Worm (Caenorhabditis elegans) whole organism, L1 larva: ENCODE data around the gene dcn-1.

Experiments
- C16A3.4 ChIP-seq: fragments of 150-350 bp; optimal IDR thresholded peaks from 2 replicates; lab custom pipeline; 2014; ENCODE audit warnings: missing biosample characterization, missing genetic modification characterization
- ama-1 ChIP-seq: fragments of 150-350 bp; optimal IDR thresholded peaks from 2 replicates; lab custom pipeline; 2014
- blmp-1 ChIP-seq: fragments of 150-350 bp; optimal IDR thresholded peaks from 2 replicates; lab custom pipeline; 2014; ENCODE audit warnings: missing biosample characterization, missing genetic modification characterization
- ceh-63 ChIP-seq: fragments of 200-800 bp; sonication (Bioruptor generic); optimal IDR thresholded peaks from 2 replicates; lab custom pipeline; 2018; ENCODE audit warnings: mild to moderate bottlenecking, missing genetic modification characterization, missing compliant biosample characterization
- ceh-8 ChIP-seq: fragments of 200-800 bp; sonication (Bioruptor generic); optimal IDR thresholded peaks from 2 replicates; lab custom pipeline; 2018; ENCODE audit warnings: mild to moderate bottlenecking, missing genetic modification characterization, moderate library complexity, missing compliant biosample characterization
- ceh-90 ChIP-seq: sonication (generic microtip); optimal IDR thresholded peaks from 2 replicates; lab custom pipeline; 2016; ENCODE audit warnings: missing genetic modification characterization, missing compliant biosample characterization
- ces-1 ChIP-seq: fragments of 150-350 bp; optimal IDR thresholded peaks from 2 replicates; lab custom pipeline; 2014; ENCODE audit warnings: missing biosample characterization, missing genetic modification reagents, missing genetic modification characterization
- dpl-1 ChIP-seq, 3 experiments: fragments of 150-350 bp in 2 of 3; sonication (generic microtip) in 1 of 3; optimal IDR thresholded peaks; 2 replicates each; lab custom pipeline; 2014 to 2017; ENCODE audit warnings: missing biosample characterization in 3 of 3, missing genetic modification characterization in 3 of 3, missing genetic modification reagents in 3 of 3
- dsc-1 ChIP-seq: sonication (generic microtip); optimal IDR thresholded peaks from 2 replicates; lab custom pipeline; 2016; ENCODE audit warnings: mild to moderate bottlenecking, missing genetic modification characterization, missing compliant biosample characterization
- efl-1 ChIP-seq, 4 experiments: fragments of 150-350 bp; optimal IDR thresholded peaks in 3 of 4; peaks in 1 of 4; 1 replicate in 1 of 4; 2 replicates in 3 of 4; lab custom pipeline; 2014; ENCODE audit warnings: missing biosample characterization in 2 of 4, missing genetic modification characterization in 2 of 4, missing genetic modification reagents in 2 of 4
- efl-3 ChIP-seq: fragments of 200-800 bp; sonication (Bioruptor generic); optimal IDR thresholded peaks from 2 replicates; lab custom pipeline; 2018; ENCODE audit warnings: mild to moderate bottlenecking, missing genetic modification characterization, missing compliant biosample characterization
- egl-27 ChIP-seq, 2 experiments: fragments of 150-350 bp in 1 of 2; sonication (generic microtip); optimal IDR thresholded peaks; 3 replicates each; lab custom pipeline; 2017 to 2018; ENCODE audit warnings: missing biosample characterization in 2 of 2, missing genetic modification characterization in 2 of 2, missing genetic modification reagents in 2 of 2
- ets-5 ChIP-seq: fragments of 200-800 bp; sonication (Bioruptor generic); IDR thresholded peaks from 2 replicates; pipeline ENCODE4 v1.3.6; 2022; ENCODE audit warnings: missing genetic modification characterization, missing compliant biosample characterization
- fkh-4 ChIP-seq: sonication (generic microtip); optimal IDR thresholded peaks from 2 replicates; lab custom pipeline; 2016; ENCODE audit warnings: missing compliant biosample characterization, missing genetic modification characterization, borderline replicate concordance
- fkh-8 ChIP-seq: sonication (generic microtip); optimal IDR thresholded peaks from 2 replicates; lab custom pipeline; 2016; ENCODE audit warnings: mild to moderate bottlenecking, missing genetic modification characterization, missing compliant biosample characterization
- fos-1 ChIP-seq: fragments of 150-350 bp; optimal IDR thresholded peaks from 2 replicates; lab custom pipeline; 2014; ENCODE audit warnings: missing biosample characterization, missing genetic modification characterization
- grh-1 ChIP-seq: fragments of 200-800 bp; sonication (Bioruptor generic); IDR thresholded peaks from 2 replicates; pipeline ENCODE4 v1.3.6; 2022; ENCODE audit warnings: missing genetic modification reagents, missing genetic modification characterization, missing compliant biosample characterization
- hlh-17 ChIP-seq: fragments of 200-800 bp; sonication (Bioruptor generic); optimal IDR thresholded peaks from 2 replicates; lab custom pipeline; 2018; ENCODE audit warnings: missing genetic modification characterization, mild to moderate bottlenecking, missing compliant biosample characterization, moderate library complexity, borderline replicate concordance
- hpl-2 ChIP-seq: fragments of 150-350 bp; optimal IDR thresholded peaks from 2 replicates; lab custom pipeline; 2014; ENCODE audit warnings: missing biosample characterization, missing genetic modification reagents, missing genetic modification characterization
- irx-1 ChIP-seq: sonication (generic microtip); optimal IDR thresholded peaks from 2 replicates; lab custom pipeline; 2016; ENCODE audit warnings: missing genetic modification characterization, missing compliant biosample characterization
- isw-1 ChIP-seq: fragments of 200-800 bp; sonication (Bioruptor generic); IDR thresholded peaks from 2 replicates; pipeline ENCODE4 v1.3.6; 2022; ENCODE audit warnings: missing genetic modification characterization, missing compliant biosample characterization
- jun-1 ChIP-seq: fragments of 150-350 bp; optimal IDR thresholded peaks from 2 replicates; lab custom pipeline; 2014; ENCODE audit warnings: missing biosample characterization, missing genetic modification reagents, missing genetic modification characterization
- lin-13 ChIP-seq: fragments of 150-350 bp; optimal IDR thresholded peaks from 2 replicates; lab custom pipeline; 2014; ENCODE audit warnings: missing biosample characterization, missing genetic modification reagents, missing genetic modification characterization
- lin-14 ChIP-seq: fragments of 200-800 bp; sonication (Bioruptor generic); optimal IDR thresholded peaks from 2 replicates; lab custom pipeline; 2018; ENCODE audit warnings: mild to moderate bottlenecking, missing genetic modification characterization, moderate library complexity, missing compliant biosample characterization
- lin-15B ChIP-seq: fragments of 150-350 bp; sonication (generic microtip); optimal IDR thresholded peaks from 3 replicates; lab custom pipeline; 2014; ENCODE audit warnings: missing biosample characterization, missing genetic modification characterization
- lin-35 ChIP-seq, 2 experiments: fragments of 150-350 bp; optimal IDR thresholded peaks; 2 replicates each; lab custom pipeline; 2014; ENCODE audit warnings: missing biosample characterization in 2 of 2, missing genetic modification characterization in 2 of 2, missing genetic modification reagents in 2 of 2
- lir-3 ChIP-seq: sonication (generic microtip); optimal IDR thresholded peaks from 2 replicates; lab custom pipeline; 2016; ENCODE audit warnings: mild to moderate bottlenecking, missing genetic modification characterization, moderate library complexity, missing compliant biosample characterization; ENCODE audit not compliant: poor library complexity
- lsy-2 ChIP-seq, 2 experiments: fragments of 150-350 bp; optimal IDR thresholded peaks; 2 replicates each; lab custom pipeline; 2014; ENCODE audit warnings: missing biosample characterization in 2 of 2, missing genetic modification characterization in 2 of 2
- mef-2 ChIP-seq: fragments of 150-350 bp; optimal IDR thresholded peaks from 2 replicates; lab custom pipeline; 2014; ENCODE audit warnings: missing biosample characterization, missing genetic modification characterization
- mep-1 ChIP-seq: fragments of 150-350 bp; optimal IDR thresholded peaks from 2 replicates; lab custom pipeline; 2014; ENCODE audit warnings: missing biosample characterization, missing genetic modification characterization
- nhr-11 ChIP-seq: fragments of 150-350 bp; optimal IDR thresholded peaks from 2 replicates; lab custom pipeline; 2014; ENCODE audit warnings: missing biosample characterization, missing genetic modification characterization
- nhr-12 ChIP-seq: sonication (generic microtip); optimal IDR thresholded peaks from 2 replicates; lab custom pipeline; 2017; ENCODE audit warnings: missing biosample characterization, missing genetic modification characterization
- nhr-237 ChIP-seq: fragments of 150-350 bp; optimal IDR thresholded peaks from 2 replicates; lab custom pipeline; 2014; ENCODE audit warnings: missing biosample characterization, missing genetic modification characterization
- nhr-71 ChIP-seq: sonication (generic microtip); optimal IDR thresholded peaks from 2 replicates; lab custom pipeline; 2016; ENCODE audit warnings: mild to moderate bottlenecking, missing genetic modification characterization, moderate library complexity, missing compliant biosample characterization
- nhr-76 ChIP-seq: sonication (generic microtip); optimal IDR thresholded peaks from 2 replicates; lab custom pipeline; 2017; ENCODE audit warnings: missing biosample characterization, missing genetic modification characterization
- nhr-85 ChIP-seq: sonication (generic microtip); peaks from one replicate; lab custom pipeline; 2016; ENCODE audit warnings: missing genetic modification characterization, inconsistent platforms, missing compliant biosample characterization
- pqm-1 ChIP-seq: sonication (generic microtip); optimal IDR thresholded peaks from 3 replicates; lab custom pipeline; 2017; ENCODE audit warnings: missing biosample characterization, missing genetic modification characterization
- rnt-1 ChIP-seq: sonication (generic microtip); optimal IDR thresholded peaks from 2 replicates; lab custom pipeline; 2016; ENCODE audit warnings: mild to moderate bottlenecking, missing genetic modification characterization, moderate library complexity, missing compliant biosample characterization
- sox-4 ChIP-seq: sonication (generic microtip); optimal IDR thresholded peaks from 2 replicates; lab custom pipeline; 2016; ENCODE audit warnings: missing genetic modification characterization, missing compliant biosample characterization
- sptf-1 ChIP-seq: fragments of 150-350 bp; optimal IDR thresholded peaks from 2 replicates; lab custom pipeline; 2014; ENCODE audit warnings: missing biosample characterization, missing genetic modification characterization
- swsn-7 ChIP-seq: sonication (generic microtip); optimal IDR thresholded peaks from 2 replicates; lab custom pipeline; 2016; ENCODE audit warnings: missing genetic modification characterization, missing compliant biosample characterization
- tbx-2 ChIP-seq: sonication (generic microtip); optimal IDR thresholded peaks from 2 replicates; lab custom pipeline; 2016; ENCODE audit warnings: missing genetic modification characterization, missing compliant biosample characterization
- unc-98 ChIP-seq: fragments of 200-800 bp; sonication (Bioruptor generic); IDR thresholded peaks from 2 replicates; pipeline ENCODE4 v1.3.6; 2022; ENCODE audit warnings: missing genetic modification characterization, missing compliant biosample characterization
- xbp-1 ChIP-seq: sonication (generic microtip); optimal IDR thresholded peaks from 2 replicates; lab custom pipeline; 2016; ENCODE audit warnings: missing genetic modification characterization, missing compliant biosample characterization
- zag-1 ChIP-seq: fragments of 150-350 bp; optimal IDR thresholded peaks from 2 replicates; lab custom pipeline; 2014; ENCODE audit warnings: missing biosample characterization, missing genetic modification characterization
- ztf-11 ChIP-seq, 2 experiments: sonication (generic microtip); optimal IDR thresholded peaks; 2 replicates each; lab custom pipeline; 2016 to 2017; ENCODE audit warnings: missing genetic modification characterization in 2 of 2, missing biosample characterization in 1 of 2, missing compliant biosample characterization in 1 of 2
- ztf-4 ChIP-seq: fragments of 150-350 bp; optimal IDR thresholded peaks from 2 replicates; lab custom pipeline; 2014; ENCODE audit warnings: missing biosample characterization, missing genetic modification characterization

dcn-1 gene

ce11 chrIII:4271059-4271458 lies 42.7 kb upstream of the dcn-1 start:
- TF ChIP-seq isw-1 (GFP tag; lab: Robert Waterston, UW) (no peak), lin-35 (GFP tag; optimal IDR thresholded peaks at IDR 0.05; lab: Kevin White, UChicago) (no peak), mep-1 (tag; lab: Kevin White, UChicago) (no peak), lin-15B (tag; lab: Kevin White, UChicago) (no peak)

- TF ChIP-seq jun-1 (tag; lab: Kevin White, UChicago) (no peak), grh-1 (GFP tag; lab: Robert Waterston, UW) (no peak), efl-3 (no peak), ztf-4 (tag; lab: Kevin White, UChicago) (no peak), sox-4 (tag; lab: Kevin White, UChicago) (no peak), fkh-4 (tag; lab: Kevin White, UChicago) (no peak), fkh-8 (tag; lab: Kevin White, UChicago) (no peak), ceh-8 (no peak)
Observed at ce11 chrIII:4272864-4273263, 40.8 kb upstream of the dcn-1 start.

ce11 chrIII:4274524-4274923 lies 39.2 kb upstream of the dcn-1 start:
- TF ChIP-seq zag-1 (no peak), ceh-90 (tag; lab: Kevin White, UChicago) (no peak), efl-3 (no peak), fos-1 (tag; lab: Kevin White, UChicago) (no peak), lin-15B (tag; lab: Kevin White, UChicago) (no peak), swsn-7 (no peak), unc-98 (no peak), efl-1 (optimal IDR thresholded peaks at IDR 0.05; lab: Kevin White, UChicago) (no peak), efl-1 (GFP tag; optimal IDR thresholded peaks at IDR 0.05 in 1 of 2; lab: Kevin White, UChicago) (peak in 1 of 2 experiments; percentile 49), nhr-11 (no peak), lin-14 (peak; percentile 12), C16A3.4 (no peak), mef-2 (no peak), ama-1 (lab: Kevin White, UChicago) (no peak)
- TF ChIP-seq, all 84 proteins: peak for 2

- TF ChIP-seq efl-1 (optimal IDR thresholded peaks at IDR 0.05; lab: Kevin White, UChicago) = peak in 1 of 2 experiments; percentile 38
- TF ChIP-seq efl-1 (GFP tag; optimal IDR thresholded peaks at IDR 0.05 in 1 of 2; lab: Kevin White, UChicago) = peak; percentile 54 to 96
- TF ChIP-seq nhr-71 (tag; lab: Kevin White, UChicago) = no peak
- TF ChIP-seq hpl-2 (GFP tag; lab: Kevin White, UChicago) = no peak
- TF ChIP-seq ama-1 (lab: Kevin White, UChicago) = no peak
- no peak for TF ChIP-seq nhr-237
- no peak for TF ChIP-seq rnt-1 (tag; lab: Kevin White, UChicago)
- TF ChIP-seq ztf-11 (tag; optimal IDR thresholded peaks at IDR 0.05; lab: Kevin White, UChicago) = no peak
- no peak for TF ChIP-seq egl-27 (tag; optimal IDR thresholded peaks at IDR 0.05; lab: Kevin White, UChicago)
- TF ChIP-seq ceh-90 (tag; lab: Kevin White, UChicago) = no peak
- peak; percentile 31 for TF ChIP-seq nhr-85
- no peak for TF ChIP-seq lir-3 (tag; lab: Kevin White, UChicago)
- TF ChIP-seq nhr-12 (tag; lab: Kevin White, UChicago) = no peak
- TF ChIP-seq sptf-1 (tag; lab: Kevin White, UChicago) = no peak
- no peak for TF ChIP-seq nhr-76 (tag; lab: Kevin White, UChicago)
- TF ChIP-seq pqm-1 (tag; lab: Kevin White, UChicago) = no peak
- TF ChIP-seq lin-35 (GFP tag; optimal IDR thresholded peaks at IDR 0.05; lab: Kevin White, UChicago) = no peak
- peak; percentile 47 for TF ChIP-seq xbp-1 (tag; lab: Kevin White, UChicago)
- peak in 1 of 2 experiments; percentile 14 for TF ChIP-seq lsy-2 (tag; optimal IDR thresholded peaks at IDR 0.05; lab: Kevin White, UChicago)
- TF ChIP-seq mep-1 (tag; lab: Kevin White, UChicago) = no peak
- no peak for TF ChIP-seq lin-13 (GFP tag; lab: Kevin White, UChicago)
- TF ChIP-seq ceh-63 = no peak
- no peak for TF ChIP-seq ets-5
- no peak for TF ChIP-seq zag-1
- TF ChIP-seq ces-1 (GFP tag; lab: Kevin White, UChicago) = no peak
- TF ChIP-seq lin-14 = no peak
- no peak for TF ChIP-seq irx-1
- TF ChIP-seq fkh-4 (tag; lab: Kevin White, UChicago) = no peak
- no peak for TF ChIP-seq blmp-1
- peak; percentile 14 to 55 (median 50) for TF ChIP-seq dpl-1 (GFP tag; optimal IDR thresholded peaks at IDR 0.05; lab: Kevin White, UChicago)
- TF ChIP-seq tbx-2 (tag; lab: Kevin White, UChicago) = no peak
- no peak for TF ChIP-seq hlh-17 (GFP tag; lab: Kevin White, UChicago)
- TF ChIP-seq fkh-8 (tag; lab: Kevin White, UChicago) = no peak
- TF ChIP-seq ceh-8 = no peak
- no peak for TF ChIP-seq fos-1 (tag; lab: Kevin White, UChicago)
- no peak for TF ChIP-seq dsc-1 (tag; lab: Kevin White, UChicago)
Observed at ce11 chrIII:4275704-4276103, 38.0 kb upstream of the dcn-1 start.
